Fruit fly (Drosophila melanogaster): Measurements from ENCODE around the gene CG4686.

Gene CG4686

dm6 chr3R:19889603-19890187 is 25.4 kb downstream of the CG4686 start (continued):
- TF ChIP-seq fd102C (GFP tag; optimal IDR thresholded peaks at IDR 0.05): no peak
- TF ChIP-seq CG13894 (tag; optimal IDR thresholded peaks at IDR 0.05): peak; percentile 17
- peak; percentile 43 for TF ChIP-seq ewg (GFP tag; optimal IDR thresholded peaks at IDR 0.05)
- TF ChIP-seq dpn (GFP tag; optimal IDR thresholded peaks at IDR 0.05): peak; percentile 30 to 40
- no peak for TF ChIP-seq HmgD (GFP tag; optimal IDR thresholded peaks at IDR 0.05)
- peak; percentile 75 for TF ChIP-seq CG2712 (tag; optimal IDR thresholded peaks at IDR 0.05)
- no peak for TF ChIP-seq Sin3A (optimal IDR thresholded peaks at IDR 0.05)
- no peak for TF ChIP-seq CG1792 (GFP tag; optimal IDR thresholded peaks at IDR 0.05)
- TF ChIP-seq CG15696 (tag; optimal IDR thresholded peaks at IDR 0.05): peak; percentile 18

DNA sequence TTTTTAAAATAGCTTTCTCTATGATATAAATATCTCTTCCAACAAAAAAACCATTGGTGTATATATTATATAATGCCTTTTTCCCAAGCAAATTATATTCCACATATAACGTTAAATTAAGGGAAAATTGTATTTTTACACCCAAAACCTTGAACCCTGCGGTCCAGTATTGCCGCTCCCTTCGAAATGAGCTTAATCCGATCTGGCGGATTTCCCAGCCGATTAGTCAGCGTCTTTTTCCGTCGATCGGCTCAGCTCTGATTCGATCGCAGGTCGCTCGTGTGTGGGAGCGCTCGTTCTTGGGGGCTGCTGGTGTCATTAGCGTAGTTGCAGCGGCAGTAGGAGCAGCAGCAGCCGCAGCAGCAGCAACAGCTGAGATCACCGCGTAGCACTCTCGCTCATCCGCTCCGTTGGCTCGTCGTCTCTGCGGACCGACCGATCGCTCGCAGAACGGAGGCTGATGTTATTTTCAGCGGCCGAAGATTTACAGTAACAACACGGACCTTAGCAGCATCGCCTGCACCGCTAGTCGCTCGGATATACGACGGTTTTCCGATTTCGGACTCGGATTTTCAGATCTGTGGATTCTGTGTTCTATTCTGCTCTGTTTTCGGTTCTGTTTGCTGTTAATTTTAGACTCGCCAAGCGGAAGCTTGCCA is 26.2 kb downstream of the CG4686 start, which contains the start of gene CG4733:
CG4733 (plus strand) TSS at position 350 of the 659 bp plus-strand sequence.
- TF ChIP-seq zfh2 (GFP tag; optimal IDR thresholded peaks at IDR 0.05): no peak
- TF ChIP-seq Scr (GFP tag; IDR thresholded peaks at IDR 0.05; ENCODE audit: partially characterized antibody): 0 out of 2 replicates have a peak, but pooled peaks have one; percentile 10
- no peak for TF ChIP-seq CG8478 (optimal IDR thresholded peaks at IDR 0.05)
- no peak for TF ChIP-seq CG14965 (GFP tag; optimal IDR thresholded peaks at IDR 0.05; ENCODE audit: borderline replicate concordance)
- no peak for TF ChIP-seq pnt (GFP tag; optimal IDR thresholded peaks at IDR 0.05)
- no peak for TF ChIP-seq cato (GFP tag; optimal IDR thresholded peaks at IDR 0.05; ENCODE audit: borderline replicate concordance)
- peak; percentile 96 for TF ChIP-seq chinmo (GFP tag; IDR thresholded peaks at IDR 0.05; ENCODE audit: partially characterized antibody)
- TF ChIP-seq CG17568 (GFP tag; optimal IDR thresholded peaks at IDR 0.05): no peak
- TF ChIP-seq z (GFP tag; IDR thresholded peaks at IDR 0.05): peak; percentile 15; the same call in 1 of the 3 replicates
- no peak for TF ChIP-seq chif (GFP tag; optimal IDR thresholded peaks at IDR 0.05)
- TF ChIP-seq CG7556 (GFP tag; optimal IDR thresholded peaks at IDR 0.05): peak; percentile 18
- TF ChIP-seq fd3F (GFP tag; optimal IDR thresholded peaks at IDR 0.05): no peak
- TF ChIP-seq sug (tag; optimal IDR thresholded peaks at IDR 0.05): peak; percentile 58
- peak; percentile 67 for TF ChIP-seq Ets65A (GFP tag)
- no peak for TF ChIP-seq corto (GFP tag; optimal IDR thresholded peaks at IDR 0.05)
- TF ChIP-seq CG4328 (GFP tag; optimal IDR thresholded peaks at IDR 0.05): no peak
- TF ChIP-seq CG17612 (GFP tag; IDR thresholded peaks at IDR 0.05): no peak
- TF ChIP-seq esg (GFP tag; conservative IDR thresholded peaks at IDR 0.05): no peak
- peak; percentile 44; the same call in 1 of the 2 replicates for TF ChIP-seq CG32532 (GFP tag; IDR thresholded peaks at IDR 0.05)
- TF ChIP-seq fd64A (GFP tag; optimal IDR thresholded peaks at IDR 0.05): no peak
- peak in 1 of 3 experiments; percentile 40 for TF ChIP-seq lola (GFP tag; optimal IDR thresholded peaks at IDR 0.05)
- no peak for TF ChIP-seq cg (GFP tag; optimal IDR thresholded peaks at IDR 0.05)
- TF ChIP-seq E2f2 (GFP tag; IDR thresholded peaks at IDR 0.05): no peak
- TF ChIP-seq Asciz (GFP tag; optimal IDR thresholded peaks at IDR 0.05): no peak
- no peak for TF ChIP-seq CG5953 (GFP tag; IDR thresholded peaks at IDR 0.05)
- no peak for TF ChIP-seq CG42726 (GFP tag; IDR thresholded peaks at IDR 0.05; ENCODE audit: partially characterized antibody)
- TF ChIP-seq fu2 (GFP tag; optimal IDR thresholded peaks at IDR 0.05): no peak
- TF ChIP-seq Rfx (GFP tag; IDR thresholded peaks at IDR 0.05): no peak; the same call in 1 of the 2 replicates
- no peak for TF ChIP-seq Rx (GFP tag; IDR thresholded peaks at IDR 0.05)
- no peak for TF ChIP-seq grn (GFP tag; optimal IDR thresholded peaks at IDR 0.05)
- TF ChIP-seq CG14441 (GFP tag; IDR thresholded peaks at IDR 0.05): no peak
- TF ChIP-seq Mes4 (GFP tag; optimal IDR thresholded peaks at IDR 0.05): no peak
- TF ChIP-seq slp2 (GFP tag; optimal IDR thresholded peaks at IDR 0.05): no peak
- no peak for TF ChIP-seq h (optimal IDR thresholded peaks at IDR 0.05)
- no peak for TF ChIP-seq CG8089 (GFP tag; optimal IDR thresholded peaks at IDR 0.05)
- TF ChIP-seq pan (optimal IDR thresholded peaks at IDR 0.05): no peak
- TF ChIP-seq pan (GFP tag; optimal IDR thresholded peaks at IDR 0.05 in 1 of 2, IDR thresholded peaks at IDR 0.05 in 1 of 2): no peak
- TF ChIP-seq NfI (GFP tag; optimal IDR thresholded peaks at IDR 0.05): peak; percentile 8
- no peak for TF ChIP-seq MESR4 (GFP tag; optimal IDR thresholded peaks at IDR 0.05)
- no peak for TF ChIP-seq dimm (GFP tag; IDR thresholded peaks at IDR 0.05)

Measured in whole organism, embryonic.